Fruit fly (Drosophila melanogaster) whole organism, embryonic: ENCODE data around the gene sxe2.

Experiments
- Asciz ChIP-seq: fragments of 200-800 bp; sonication (Bioruptor generic); optimal IDR thresholded peaks from 2 replicates; lab custom pipeline; 2017; ENCODE audit warnings: missing biosample characterization, mild to moderate bottlenecking, missing genetic modification characterization, missing genetic modification reagents
- CG17385 ChIP-seq: fragments of 200-800 bp; sonication (Bioruptor generic); optimal IDR thresholded peaks from 3 replicates; lab custom pipeline; 2018; ENCODE audit warnings: missing biosample characterization, mild to moderate bottlenecking, missing genetic modification characterization
- Dip3 ChIP-seq: fragments of 200-800 bp; sonication (Bioruptor generic); optimal IDR thresholded peaks from 3 replicates; lab custom pipeline; 2016; ENCODE audit warnings: missing biosample characterization, missing genetic modification characterization
- Sin3A ChIP-seq: fragments of >200 bp; optimal IDR thresholded peaks from 2 replicates; lab custom pipeline; 2018
- crc ChIP-seq: fragments of 200-800 bp; sonication (Bioruptor generic); optimal IDR thresholded peaks from 2 replicates; lab custom pipeline; 2016; ENCODE audit warnings: missing biosample characterization, missing genetic modification characterization

DNA sequence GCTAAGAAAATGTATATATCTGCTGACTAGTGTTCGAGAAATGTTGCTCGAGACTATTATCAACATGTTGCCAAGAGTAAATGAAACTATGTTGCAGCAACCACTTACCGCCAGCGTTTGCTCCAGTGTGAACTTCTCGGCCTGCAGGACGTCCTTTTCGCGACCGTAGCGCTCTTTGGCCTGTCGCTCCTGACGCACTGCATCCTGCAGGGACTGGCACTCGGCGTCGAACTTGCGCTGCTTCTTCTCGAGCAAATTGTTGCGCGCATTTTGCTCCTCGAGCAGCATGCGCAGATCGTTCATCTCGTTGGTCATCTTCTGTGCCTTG, 11.1 kb upstream of the sxe2 start:
- TF ChIP-seq crc (no peak), CG17385 (GFP tag; lab: Kevin White, UChicago) (no peak), Sin3A (lab: Kevin White, UChicago) (no peak), Asciz (GFP tag; lab: Kevin White, UChicago) (no peak), Dip3 (no peak)
